Worm (Caenorhabditis elegans): ENCODE results near the gene K04F1.8.

DNA sequence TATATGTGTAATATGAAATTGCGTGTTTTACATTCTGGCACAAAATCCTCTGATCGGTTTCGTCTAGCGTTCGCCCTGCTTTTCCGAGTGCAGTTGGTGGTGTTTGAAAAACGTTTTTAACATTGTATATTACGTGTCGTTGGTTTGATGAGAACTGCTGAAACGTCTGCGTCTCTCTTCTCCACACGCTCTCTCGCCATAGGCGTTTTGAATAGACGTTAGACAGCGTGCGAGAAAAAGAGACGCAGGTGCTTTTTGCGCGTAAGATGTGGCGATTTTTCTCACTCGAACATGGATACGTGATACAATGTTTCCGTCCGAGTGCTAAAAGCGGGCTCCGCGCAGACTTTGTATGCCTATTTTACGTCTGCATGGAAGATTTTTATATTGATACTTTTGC, 46.5 kb upstream of the K04F1.8 start:
- TF ChIP-seq M03D4.4 (tag; optimal IDR thresholded peaks at IDR 0.05) = no peak
- no peak for TF ChIP-seq mab-5 (tag; optimal IDR thresholded peaks at IDR 0.05)
- TF ChIP-seq sptf-1 (tag; optimal IDR thresholded peaks at IDR 0.05) = no peak
- TF ChIP-seq unc-120 (tag; optimal IDR thresholded peaks at IDR 0.05; ENCODE audit: poor library complexity, severe bottlenecking) = no peak
- no peak for TF ChIP-seq ces-1 (GFP tag; optimal IDR thresholded peaks at IDR 0.05)
- TF ChIP-seq unc-62 (GFP tag; optimal IDR thresholded peaks at IDR 0.05) = no peak
- TF ChIP-seq snpc-4 (tag; optimal IDR thresholded peaks at IDR 0.05) = no peak
- TF ChIP-seq nhr-76 (tag; optimal IDR thresholded peaks at IDR 0.05) = no peak
- TF ChIP-seq nhr-28 (tag; optimal IDR thresholded peaks at IDR 0.05) = no peak
- TF ChIP-seq lin-32 (GFP tag; optimal IDR thresholded peaks at IDR 0.05) = no peak
- no peak for TF ChIP-seq lin-13 (tag; optimal IDR thresholded peaks at IDR 0.05)
- no peak for TF ChIP-seq bed-3 (GFP tag; optimal IDR thresholded peaks at IDR 0.05)

All from whole organism, mixed stage, embryonic.